Worm (Caenorhabditis elegans) whole organism, early embryonic: ENCODE measurements around the gene mlt-7.

Source experiments
- B0310.2 ChIP-seq: sonication (generic microtip); optimal IDR thresholded peaks from 2 replicates; lab custom pipeline; 2016; ENCODE audit warnings: mild to moderate bottlenecking, missing genetic modification characterization, missing compliant biosample characterization
- F13C5.2 ChIP-seq: sonication (generic microtip); optimal IDR thresholded peaks from 2 replicates; lab custom pipeline; 2017; ENCODE audit warnings: mild to moderate bottlenecking, missing genetic modification characterization, inconsistent platforms, missing compliant biosample characterization
- aly-1 ChIP-seq: sonication (generic microtip); optimal IDR thresholded peaks from 2 replicates; lab custom pipeline; 2016; ENCODE audit warnings: missing genetic modification characterization, missing compliant biosample characterization
- ama-1 ChIP-seq: fragments of 150-350 bp; optimal IDR thresholded peaks from 2 replicates; lab custom pipeline; 2014
- ceh-13 ChIP-seq: fragments of 200-800 bp; sonication (Bioruptor generic); optimal IDR thresholded peaks from 2 replicates; lab custom pipeline; 2018; ENCODE audit warnings: mild to moderate bottlenecking, missing genetic modification characterization, missing compliant biosample characterization
- ceh-36 ChIP-seq: sonication (generic microtip); optimal IDR thresholded peaks from 2 replicates; lab custom pipeline; 2016; ENCODE audit warnings: missing genetic modification characterization, inconsistent platforms, missing compliant biosample characterization
- ets-7 ChIP-seq: sonication (generic microtip); optimal IDR thresholded peaks from 2 replicates; lab custom pipeline; 2016; ENCODE audit warnings: missing genotype, missing genetic modification characterization, missing compliant biosample characterization
- flt-1 ChIP-seq: fragments of 200-800 bp; sonication (Bioruptor generic); IDR thresholded peaks from 2 replicates; pipeline ENCODE4 v1.3.6; 2022; ENCODE audit warnings: missing genetic modification characterization, missing compliant biosample characterization
- hmbx-1 ChIP-seq: sonication (generic microtip); optimal IDR thresholded peaks from 2 replicates; lab custom pipeline; 2016; ENCODE audit warnings: mild to moderate bottlenecking, missing genetic modification characterization, missing compliant biosample characterization
- hmg-4 ChIP-seq: fragments of 200-800 bp; sonication (Bioruptor generic); optimal IDR thresholded peaks from 2 replicates; lab custom pipeline; 2018; ENCODE audit warnings: mild to moderate bottlenecking, missing genetic modification characterization, missing compliant biosample characterization
- hnd-1 ChIP-seq: sonication (generic microtip); optimal IDR thresholded peaks from 2 replicates; lab custom pipeline; 2016; ENCODE audit warnings: missing genetic modification characterization, missing compliant biosample characterization
- pes-1 ChIP-seq: fragments of 200-800 bp; sonication (Bioruptor generic); IDR thresholded peaks from 2 replicates; pipeline ENCODE4 v1.3.6; 2022; ENCODE audit warnings: missing genetic modification reagents, missing genetic modification characterization, missing compliant biosample characterization
- scrt-1 ChIP-seq: fragments of 200-800 bp; sonication (Bioruptor generic); IDR thresholded peaks from 2 replicates; pipeline ENCODE4 v1.3.6; 2022; ENCODE audit warnings: missing genetic modification characterization, missing compliant biosample characterization
- sea-1 ChIP-seq: fragments of 200-800 bp; sonication (Bioruptor generic); conservative IDR thresholded peaks from 2 replicates; pipeline ENCODE4 v1.3.6; 2022; ENCODE audit warnings: missing genetic modification characterization, missing compliant biosample characterization
- tbx-11 ChIP-seq: fragments of 200-800 bp; sonication (Bioruptor generic); IDR thresholded peaks from 2 replicates; pipeline ENCODE4 v1.3.6; 2022; ENCODE audit warnings: missing genetic modification characterization, missing compliant biosample characterization
- tbx-37 ChIP-seq: fragments of 200-800 bp; sonication (Bioruptor generic); conservative IDR thresholded peaks from 2 replicates; pipeline ENCODE4 v1.3.6; 2022; ENCODE audit warnings: missing genetic modification reagents, missing genetic modification characterization, missing compliant biosample characterization
- tra-4 ChIP-seq: sonication (generic microtip); optimal IDR thresholded peaks from 2 replicates; lab custom pipeline; 2017; ENCODE audit warnings: missing genetic modification characterization, missing compliant biosample characterization

Gene mlt-7

ce11 chrII:4369715-4370114, 23.1 kb upstream of the mlt-7 start:
- TF ChIP-seq tbx-11 (GFP tag; lab: Robert Waterston, UW), result no peak
- TF ChIP-seq flt-1, result no peak
- TF ChIP-seq scrt-1 (GFP tag; lab: Robert Waterston, UW), result no peak
- TF ChIP-seq hmg-4 (GFP tag; lab: Kevin White, UChicago), result no peak
- TF ChIP-seq ceh-13 (GFP tag; lab: Kevin White, UChicago), result no peak
- no peak for TF ChIP-seq hmbx-1 (tag; lab: Kevin White, UChicago)
- TF ChIP-seq aly-1 (tag; lab: Kevin White, UChicago), result no peak
- TF ChIP-seq ceh-36 (tag; lab: Kevin White, UChicago), result no peak
- no peak for TF ChIP-seq F13C5.2 (tag; lab: Kevin White, UChicago)
- TF ChIP-seq tbx-37 (GFP tag; lab: Robert Waterston, UW), result no peak
- no peak for TF ChIP-seq hnd-1 (tag; lab: Kevin White, UChicago)
- TF ChIP-seq pes-1 (GFP tag; lab: Robert Waterston, UW), result no peak
- no peak for TF ChIP-seq B0310.2 (tag; lab: Kevin White, UChicago)
- TF ChIP-seq tra-4 (tag; lab: Kevin White, UChicago), result no peak
- no peak for TF ChIP-seq ets-7 (tag; lab: Kevin White, UChicago)
- TF ChIP-seq ama-1, result no peak
- no peak for TF ChIP-seq sea-1 (GFP tag; lab: Robert Waterston, UW)

DNA sequence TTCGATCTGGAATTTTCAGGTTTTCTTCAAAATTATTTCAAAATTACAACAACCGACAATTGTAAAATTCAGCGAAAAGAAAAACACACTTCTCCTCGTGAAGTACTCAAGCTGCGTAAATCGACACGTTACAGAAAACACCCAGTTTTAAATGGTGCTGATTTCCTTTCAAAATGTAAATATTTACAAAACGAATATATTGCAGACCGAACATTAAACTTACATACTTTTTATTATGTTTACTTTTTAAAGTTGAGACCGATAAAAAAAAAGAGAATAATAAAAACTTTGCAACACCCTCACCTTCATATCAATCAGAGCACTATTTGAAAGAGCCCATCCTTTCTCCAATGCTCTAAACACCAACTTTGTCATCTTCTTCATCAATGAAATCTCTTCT, 22.0 kb upstream of the mlt-7 start:
- TF ChIP-seq scrt-1 (GFP tag; lab: Robert Waterston, UW) (no peak), tbx-11 (GFP tag; lab: Robert Waterston, UW) (no peak), B0310.2 (tag; lab: Kevin White, UChicago) (no peak), flt-1 (no peak), ceh-13 (GFP tag; lab: Kevin White, UChicago) (no peak), F13C5.2 (tag; lab: Kevin White, UChicago) (no peak), aly-1 (tag; lab: Kevin White, UChicago) (no peak), hnd-1 (tag; lab: Kevin White, UChicago) (no peak), ceh-36 (tag; lab: Kevin White, UChicago) (no peak), pes-1 (GFP tag; lab: Robert Waterston, UW) (no peak), hmg-4 (GFP tag; lab: Kevin White, UChicago) (no peak), hmbx-1 (tag; lab: Kevin White, UChicago) (no peak)

ce11 chrII:4372406-4372805, 20.4 kb upstream of the mlt-7 start, which contains the start of gene paic-1:
Gene paic-1, minus strand, starts transcription at chrII:4372525.
- TF ChIP-seq ceh-36 (tag; lab: Kevin White, UChicago), result no peak
- TF ChIP-seq ets-7 (tag; lab: Kevin White, UChicago), result no peak
- 0 out of 2 replicates have a peak, but pooled peaks have one; percentile 0 for TF ChIP-seq pes-1 (GFP tag; lab: Robert Waterston, UW)

DNA sequence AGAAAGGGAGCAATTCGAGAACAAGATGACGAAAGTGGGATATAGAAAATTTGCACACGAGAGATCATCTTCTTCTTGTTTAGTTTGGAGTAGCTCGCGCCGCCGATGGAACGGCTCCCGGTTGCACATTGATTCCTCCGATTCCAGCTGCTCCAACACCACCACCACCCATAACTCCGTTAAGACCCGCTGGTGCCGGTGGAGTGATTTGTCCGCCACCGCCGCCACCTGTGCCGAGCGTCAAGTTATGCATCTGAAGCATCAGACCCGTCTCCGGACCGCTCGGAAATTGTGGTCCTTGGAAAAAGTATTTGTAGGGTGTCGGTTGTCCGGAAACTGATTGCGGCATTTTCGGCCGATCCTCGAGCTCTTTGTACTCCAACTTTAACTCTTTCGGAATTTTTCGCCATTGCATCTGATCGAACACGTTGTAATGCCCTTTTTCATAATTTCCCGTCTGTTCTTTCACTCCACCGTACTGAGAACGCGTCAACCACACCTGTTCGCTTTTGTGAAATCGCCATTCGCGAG, 19.9 kb upstream of the mlt-7 start:
- TF ChIP-seq tbx-37 (GFP tag; lab: Robert Waterston, UW) (no peak), pes-1 (GFP tag; lab: Robert Waterston, UW) (no peak), hmbx-1 (tag; lab: Kevin White, UChicago) (no peak), scrt-1 (GFP tag; lab: Robert Waterston, UW) (no peak), hmg-4 (GFP tag; lab: Kevin White, UChicago) (no peak), tbx-11 (GFP tag; lab: Robert Waterston, UW) (no peak), ceh-13 (GFP tag; lab: Kevin White, UChicago) (no peak), flt-1 (no peak), B0310.2 (tag; lab: Kevin White, UChicago) (no peak), ets-7 (tag; lab: Kevin White, UChicago) (no peak), F13C5.2 (tag; lab: Kevin White, UChicago) (no peak)

ce11 chrII:4374885-4375284, 17.9 kb upstream of the mlt-7 start:
- TF ChIP-seq pes-1 (GFP tag; lab: Robert Waterston, UW) (no peak), ama-1 (no peak), hnd-1 (tag; lab: Kevin White, UChicago) (no peak), tbx-11 (GFP tag; lab: Robert Waterston, UW) (no peak), B0310.2 (tag; lab: Kevin White, UChicago) (no peak), tra-4 (tag; lab: Kevin White, UChicago) (no peak)

DNA sequence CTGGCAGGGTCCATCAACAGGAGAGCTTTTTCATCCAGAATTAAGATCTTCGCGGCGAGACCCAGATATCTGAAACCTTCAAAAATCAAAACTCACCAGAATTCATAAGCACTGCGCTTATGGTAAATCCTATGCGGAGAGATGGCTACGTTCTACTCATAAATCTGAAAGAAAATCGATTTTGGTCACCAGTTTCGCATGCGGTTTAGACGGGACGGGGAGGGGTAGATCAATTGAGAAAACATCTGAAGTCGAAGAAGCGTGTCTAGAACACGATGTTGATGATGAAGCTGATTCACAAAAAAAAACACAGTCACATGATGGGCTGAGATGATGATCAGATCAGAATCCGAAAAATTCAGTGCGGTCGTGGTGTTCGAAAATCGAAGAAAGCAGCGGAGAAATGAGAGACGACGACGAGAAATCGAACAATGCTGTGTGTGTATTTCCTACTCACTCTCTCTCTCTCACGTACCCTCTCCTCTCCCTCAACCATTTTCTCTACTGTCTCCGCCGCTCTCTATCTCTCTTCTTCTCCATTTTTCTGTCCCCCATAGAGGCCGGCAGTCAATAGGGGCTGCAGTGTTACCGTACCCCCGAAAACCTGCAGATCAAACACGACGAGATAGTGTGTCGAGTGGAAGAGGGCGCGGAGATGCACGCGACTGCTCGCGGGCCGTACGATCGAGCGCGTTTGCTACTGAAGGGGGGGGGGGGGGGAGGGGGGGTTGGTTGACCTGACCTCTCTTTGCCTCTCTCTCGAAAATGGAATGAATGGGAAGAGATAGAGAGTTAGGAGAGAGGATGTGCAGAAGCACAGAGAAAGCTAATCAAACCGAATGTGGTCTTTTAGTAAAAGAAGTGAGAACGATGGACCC, 16.3 kb upstream of the mlt-7 start, which contains the start of gene ntl-2:
ntl-2 (minus strand) TSS at position 171 of the 878 bp plus-strand sequence.
- TF ChIP-seq ceh-36 (tag; lab: Kevin White, UChicago) (peak; percentile 67), tbx-11 (GFP tag; lab: Robert Waterston, UW) (peak; percentile 44; the same call in 1 of the 2 replicates), scrt-1 (GFP tag; lab: Robert Waterston, UW) (no peak), ceh-13 (GFP tag; lab: Kevin White, UChicago) (peak; percentile 16), pes-1 (GFP tag; lab: Robert Waterston, UW) (peak; percentile 66), F13C5.2 (tag; lab: Kevin White, UChicago) (peak; percentile 75), sea-1 (GFP tag; lab: Robert Waterston, UW) (0 out of 2 replicates have a peak, but pooled peaks have one; percentile 58), B0310.2 (tag; lab: Kevin White, UChicago) (peak; percentile 55), tbx-37 (GFP tag; lab: Robert Waterston, UW) (no peak), flt-1 (peak; percentile 29; the same call in 1 of the 2 replicates), ama-1 (no peak), hmg-4 (GFP tag; lab: Kevin White, UChicago) (peak; percentile 93)
